Worm (Caenorhabditis elegans): ENCODE data around the gene myrf-2.

myrf-2 gene

ce11 chrX:10146592-10146991 is 47.6 kb downstream of the myrf-2 start, which contains the start of gene unc-115:
TSS of gene unc-115 (plus strand) at chrX:10146892.
- TF ChIP-seq dao-5 (tag; optimal IDR thresholded peaks at IDR 0.05) (no peak), W03F9.2 (tag; optimal IDR thresholded peaks at IDR 0.05) (peak; percentile 55), him-1 (tag; optimal IDR thresholded peaks at IDR 0.05) (peak; percentile 88)

ce11 chrX:10145011-10145410 is 49.2 kb downstream of the myrf-2 start:
- TF ChIP-seq him-1 (tag; optimal IDR thresholded peaks at IDR 0.05) (peak; percentile 87), W03F9.2 (tag; optimal IDR thresholded peaks at IDR 0.05) (peak; percentile 32), dao-5 (tag; optimal IDR thresholded peaks at IDR 0.05) (peak; percentile 72)

ce11 chrX:10141963-10142431 is 52.2 kb downstream of the myrf-2 start, which contains the start of gene oac-14:
TSS of gene oac-14 (minus strand) at chrX:10142013.
- TF ChIP-seq him-1 (tag; optimal IDR thresholded peaks at IDR 0.05) (no peak), dao-5 (tag; optimal IDR thresholded peaks at IDR 0.05) (no peak), W03F9.2 (tag; optimal IDR thresholded peaks at IDR 0.05) (no peak)

ce11 chrX:10141264-10141663 is 52.9 kb downstream of the myrf-2 start:
- no peak for TF ChIP-seq W03F9.2 (tag; optimal IDR thresholded peaks at IDR 0.05)
- no peak for TF ChIP-seq dao-5 (tag; optimal IDR thresholded peaks at IDR 0.05)
- no peak for TF ChIP-seq him-1 (tag; optimal IDR thresholded peaks at IDR 0.05)

- TF ChIP-seq dao-5 (tag; optimal IDR thresholded peaks at IDR 0.05) (no peak), W03F9.2 (tag; optimal IDR thresholded peaks at IDR 0.05) (no peak), him-1 (tag; optimal IDR thresholded peaks at IDR 0.05) (no peak)
Measured at ce11 chrX:10138494-10138893, 55.7 kb downstream of the myrf-2 start, which contains the start of gene moc-1. TSS of gene moc-1 (minus strand) at chrX:10138620.

ce11 chrX:10133082-10133481 is 61.1 kb downstream of the myrf-2 start, which contains the start of gene unc-58:
TSS of gene unc-58 (minus strand) at chrX:10133182.
- no peak for TF ChIP-seq W03F9.2 (tag; optimal IDR thresholded peaks at IDR 0.05)
- TF ChIP-seq him-1 (tag; optimal IDR thresholded peaks at IDR 0.05) = no peak
- no peak for TF ChIP-seq dao-5 (tag; optimal IDR thresholded peaks at IDR 0.05)

ce11 chrX:10132546-10133032 is 61.6 kb downstream of the myrf-2 start:
- peak; percentile 47 for TF ChIP-seq him-1 (tag; optimal IDR thresholded peaks at IDR 0.05)
